Fruit fly (Drosophila melanogaster): Measurements from ENCODE around the gene CG42488.

Gene CG42488

DNA sequence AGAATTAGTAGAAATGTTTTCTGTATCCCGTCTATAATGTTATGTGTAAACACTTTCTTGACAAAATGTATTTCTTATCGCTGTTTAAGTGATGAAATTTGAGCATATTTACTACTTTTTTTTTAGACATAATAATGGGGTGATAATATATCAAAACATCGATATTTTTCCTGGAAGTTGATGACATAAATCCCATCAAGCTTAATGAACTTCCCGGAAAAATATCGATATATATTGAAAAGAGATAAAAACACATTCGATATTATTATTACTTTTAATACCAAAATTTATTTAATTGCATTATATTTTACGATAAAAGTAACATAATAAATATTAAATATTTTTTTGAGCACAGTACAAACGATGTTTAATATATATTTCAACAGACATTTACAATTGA, 12.9 kb downstream of the CG42488 start:
- TF ChIP-seq Dif (GFP tag; optimal IDR thresholded peaks at IDR 0.05; ENCODE audit: partially characterized antibody): no peak
- no peak for TF ChIP-seq Rel (GFP tag; optimal IDR thresholded peaks at IDR 0.05)
- no peak for TF ChIP-seq Rel (tag; optimal IDR thresholded peaks at IDR 0.05)
- TF ChIP-seq CG9705 (GFP tag; optimal IDR thresholded peaks at IDR 0.05): no peak
- TF ChIP-seq woc (GFP tag; optimal IDR thresholded peaks at IDR 0.05): no peak
- no peak for TF ChIP-seq fru (GFP tag; optimal IDR thresholded peaks at IDR 0.05)
- no peak for TF ChIP-seq foxo (GFP tag; optimal IDR thresholded peaks at IDR 0.05)
- TF ChIP-seq Abd-B (GFP tag; optimal IDR thresholded peaks at IDR 0.05): no peak
- no peak for TF ChIP-seq dl (GFP tag; optimal IDR thresholded peaks at IDR 0.05; ENCODE audit: insufficient read depth in 1 of 2, partially characterized antibody in 2 of 2)
- TF ChIP-seq brk (GFP tag; optimal IDR thresholded peaks at IDR 0.05): no peak
- no peak for TF ChIP-seq lola (GFP tag; optimal IDR thresholded peaks at IDR 0.05)

DNA sequence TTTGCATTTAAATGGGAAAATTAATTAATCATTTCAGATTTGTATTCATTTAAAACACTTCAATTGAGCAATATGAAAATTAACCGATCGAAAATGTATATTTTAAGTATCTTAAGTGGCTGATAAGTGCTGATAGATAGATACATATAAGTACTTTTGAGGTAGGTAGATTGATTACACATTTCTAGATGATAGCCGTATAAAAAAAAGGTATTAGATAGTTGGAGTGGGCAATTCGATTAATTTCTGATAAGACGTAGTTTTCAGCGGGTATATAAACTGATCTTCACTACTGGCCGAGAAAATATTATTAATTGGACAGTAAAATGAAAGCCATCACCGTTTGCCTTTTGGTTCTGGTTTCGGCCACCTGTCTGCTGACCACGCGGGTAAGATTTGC, 22.0 kb downstream of the CG42488 start, which contains the start of gene CG5107:
Gene CG5107, plus strand, starts transcription at position 301 of the 400 bp plus-strand sequence.
- TF ChIP-seq HLH106 (tag; optimal IDR thresholded peaks at IDR 0.05) (no peak), dsf (GFP tag; optimal IDR thresholded peaks at IDR 0.05; ENCODE audit: borderline replicate concordance) (no peak), OdsH (GFP tag; optimal IDR thresholded peaks at IDR 0.05) (no peak), Dfd (GFP tag; optimal IDR thresholded peaks at IDR 0.05) (no peak), woc (GFP tag; optimal IDR thresholded peaks at IDR 0.05) (no peak)

DNA sequence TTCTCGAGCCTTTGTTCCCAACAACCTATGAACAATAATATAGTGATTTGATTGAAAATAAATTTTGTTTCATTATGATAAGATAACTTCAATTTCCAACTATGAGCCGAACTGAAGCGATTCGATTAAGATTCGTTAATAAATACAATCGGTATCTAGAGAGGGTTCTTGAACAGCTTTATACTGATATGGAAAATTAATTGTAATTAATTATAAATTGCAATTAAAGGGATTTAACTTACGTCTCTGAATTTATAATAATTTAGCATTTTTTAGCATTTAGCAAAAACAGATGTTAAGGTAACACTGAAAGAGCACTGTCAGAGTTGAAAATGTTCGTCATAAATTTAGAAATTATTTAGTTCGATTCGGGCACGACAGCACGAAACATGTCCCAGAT, 23.1 kb downstream of the CG42488 start, which contains the start of gene CG5111:
Gene CG5111, plus strand, starts transcription at position 301 of the 400 bp plus-strand sequence.
- no peak for TF ChIP-seq h (GFP tag; optimal IDR thresholded peaks at IDR 0.05)

DNA sequence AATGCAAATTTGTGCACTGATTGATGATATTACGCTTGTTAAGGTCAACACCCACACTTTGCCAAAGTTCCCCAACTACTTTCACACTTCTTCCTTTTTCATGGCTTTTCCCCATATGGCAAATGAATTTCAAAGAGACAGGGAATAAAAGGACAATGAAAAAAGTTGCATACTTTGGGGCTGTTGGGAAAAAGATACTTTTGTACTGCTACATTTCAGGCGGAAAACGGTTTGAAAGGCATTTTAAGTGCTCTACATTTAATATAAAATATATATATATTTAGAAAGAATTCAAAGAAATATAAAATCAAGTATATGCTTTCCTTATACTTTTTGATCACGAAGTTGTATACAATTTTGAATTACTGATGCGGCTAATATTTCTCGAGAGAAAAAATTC, 29.9 kb downstream of the CG42488 start:
- peak; percentile 83 for TF ChIP-seq Myc (optimal IDR thresholded peaks at IDR 0.05)
- TF ChIP-seq N (GFP tag; optimal IDR thresholded peaks at IDR 0.05): peak; percentile 22
- no peak for TF ChIP-seq Hnf4 (GFP tag; optimal IDR thresholded peaks at IDR 0.05)

DNA sequence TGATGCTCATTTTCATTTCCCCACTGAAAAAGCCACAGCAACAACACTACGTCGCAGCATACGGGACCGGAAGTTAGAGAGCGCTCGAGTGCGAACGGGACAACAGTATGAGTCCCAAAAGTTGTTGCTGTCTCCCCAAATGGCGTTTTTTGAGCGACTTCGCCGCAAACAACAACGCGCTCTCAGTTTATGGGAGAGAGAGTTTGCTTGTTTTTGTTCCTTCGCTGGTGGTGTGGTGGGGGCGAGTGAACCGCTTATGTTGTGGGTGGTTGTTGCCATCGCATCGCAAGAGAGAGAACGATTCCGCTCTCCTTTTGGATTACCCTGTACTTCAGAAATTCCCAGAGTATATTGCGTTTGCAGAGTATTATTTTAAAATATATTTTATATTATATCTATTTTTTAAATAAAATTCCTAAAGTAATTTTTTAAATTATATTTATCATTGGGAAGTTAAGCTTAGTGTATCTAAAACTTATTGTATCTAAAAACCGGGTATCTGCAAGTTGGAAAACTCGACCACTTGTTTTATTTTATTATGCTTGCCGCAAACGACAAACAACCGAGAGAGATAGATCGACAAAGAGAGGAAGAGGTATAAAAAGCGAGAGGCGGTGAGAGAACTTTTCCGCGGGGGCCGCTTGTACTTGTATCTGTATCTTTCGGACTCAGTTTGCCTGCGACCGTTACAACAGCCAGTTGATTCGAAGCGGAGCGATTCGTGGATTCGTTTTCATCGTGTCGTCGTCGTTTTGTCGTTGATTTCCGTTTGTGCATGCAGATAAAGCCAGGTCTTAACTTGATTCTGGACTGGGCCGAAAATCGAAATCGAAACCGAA, 32.8 kb downstream of the CG42488 start, which contains the start of gene msi:
Gene msi, plus strand, starts transcription at position 669 of the 839 bp plus-strand sequence.
- peak; percentile 77 for TF ChIP-seq br (GFP tag; optimal IDR thresholded peaks at IDR 0.05)
- TF ChIP-seq OdsH (GFP tag; optimal IDR thresholded peaks at IDR 0.05): peak; percentile 95
- peak; percentile 84 for TF ChIP-seq brk (GFP tag; optimal IDR thresholded peaks at IDR 0.05)
- TF ChIP-seq dsf (GFP tag; optimal IDR thresholded peaks at IDR 0.05; ENCODE audit: borderline replicate concordance): peak; percentile 44
- TF ChIP-seq h (GFP tag; optimal IDR thresholded peaks at IDR 0.05): peak; percentile 91
- TF ChIP-seq jim (GFP tag; optimal IDR thresholded peaks at IDR 0.05): peak; percentile 49
- peak; percentile 65 for TF ChIP-seq woc (GFP tag; optimal IDR thresholded peaks at IDR 0.05)
- peak in 1 of 2 experiments; percentile 95 for TF ChIP-seq foxo (GFP tag; optimal IDR thresholded peaks at IDR 0.05)
- TF ChIP-seq Jra (GFP tag; optimal IDR thresholded peaks at IDR 0.05): peak; percentile 12
- TF ChIP-seq ey (GFP tag; optimal IDR thresholded peaks at IDR 0.05): peak; percentile 76
- TF ChIP-seq CrebA (GFP tag; optimal IDR thresholded peaks at IDR 0.05; ENCODE audit: borderline replicate concordance): peak; percentile 4
- TF ChIP-seq Mio (GFP tag; optimal IDR thresholded peaks at IDR 0.05): no peak
- no peak for TF ChIP-seq tai (GFP tag; optimal IDR thresholded peaks at IDR 0.05)
- TF ChIP-seq Hr78 (GFP tag; optimal IDR thresholded peaks at IDR 0.05): no peak
- TF ChIP-seq dmrt93B (GFP tag; optimal IDR thresholded peaks at IDR 0.05): peak; percentile 94
- TF ChIP-seq CG32264 (GFP tag; optimal IDR thresholded peaks at IDR 0.05): peak; percentile 40
- TF ChIP-seq Dif (GFP tag; optimal IDR thresholded peaks at IDR 0.05; ENCODE audit: partially characterized antibody): peak; percentile 84
- TF ChIP-seq pan (optimal IDR thresholded peaks at IDR 0.05): peak; percentile 76
- TF ChIP-seq lola (GFP tag; optimal IDR thresholded peaks at IDR 0.05): no peak
- peak; percentile 80 for TF ChIP-seq dl (GFP tag; optimal IDR thresholded peaks at IDR 0.05; ENCODE audit: insufficient read depth in 1 of 2, partially characterized antibody in 2 of 2)
- no peak for TF ChIP-seq Dfd (GFP tag; optimal IDR thresholded peaks at IDR 0.05)
- no peak for TF ChIP-seq GATAd (GFP tag; optimal IDR thresholded peaks at IDR 0.05)
- peak; percentile 84 for TF ChIP-seq Rel (GFP tag; optimal IDR thresholded peaks at IDR 0.05)
- peak; percentile 70 for TF ChIP-seq Rel (tag; optimal IDR thresholded peaks at IDR 0.05)
- no peak for TF ChIP-seq usp (GFP tag; optimal IDR thresholded peaks at IDR 0.05)
- peak; percentile 93 for TF ChIP-seq rgr (GFP tag; optimal IDR thresholded peaks at IDR 0.05)
- peak; percentile 97 for TF ChIP-seq psq (GFP tag; optimal IDR thresholded peaks at IDR 0.05)
- TF ChIP-seq Hnf4 (GFP tag; optimal IDR thresholded peaks at IDR 0.05): peak; percentile 74
- TF ChIP-seq HLH106 (tag; optimal IDR thresholded peaks at IDR 0.05): peak; percentile 98
- TF ChIP-seq CG9705 (GFP tag; optimal IDR thresholded peaks at IDR 0.05): peak; percentile 64
- TF ChIP-seq Hr83 (GFP tag; optimal IDR thresholded peaks at IDR 0.05; ENCODE audit: poor library complexity, severe bottlenecking): peak; percentile 82
- peak; percentile 70 for TF ChIP-seq Vsx2 (GFP tag; optimal IDR thresholded peaks at IDR 0.05; ENCODE audit: partially characterized antibody)
- TF ChIP-seq Abd-B (GFP tag; optimal IDR thresholded peaks at IDR 0.05): no peak
- peak; percentile 92 for TF ChIP-seq fru (GFP tag; optimal IDR thresholded peaks at IDR 0.05)
- TF ChIP-seq sage (GFP tag; optimal IDR thresholded peaks at IDR 0.05): peak; percentile 87
- no peak for TF ChIP-seq N (GFP tag; optimal IDR thresholded peaks at IDR 0.05)
- TF ChIP-seq Sp1 (GFP tag; optimal IDR thresholded peaks at IDR 0.05): peak; percentile 98
